Fruit fly (Drosophila melanogaster): ENCODE data around the gene daed.

DNA sequence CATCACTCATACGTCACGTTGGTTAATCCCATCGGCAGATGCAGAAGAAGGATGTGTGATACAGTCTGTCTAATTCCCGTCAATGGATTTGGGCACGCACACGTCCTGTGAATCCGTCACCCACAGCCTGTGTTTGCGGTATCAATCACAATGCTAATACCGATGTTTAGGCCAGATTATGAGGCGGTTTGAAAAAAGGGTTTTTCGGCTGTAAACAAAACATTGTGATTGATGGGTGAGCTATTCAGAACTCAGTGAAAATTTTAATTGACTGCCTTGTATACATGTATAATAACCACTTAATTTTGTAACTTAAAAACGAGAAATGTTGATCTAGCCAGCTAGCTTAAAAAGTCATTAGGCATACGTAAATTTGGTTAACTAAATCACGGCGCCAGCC, 47.0 kb upstream of the daed start, which contains the start of gene CG4270:
- TF ChIP-seq kay (GFP tag; ENCODE audit: borderline replicate concordance) (no peak), CG11617 (GFP tag; optimal IDR thresholded peaks at IDR 0.05) (no peak), CG7101 (tag; optimal IDR thresholded peaks at IDR 0.05) (no peak), ovo (GFP tag; optimal IDR thresholded peaks at IDR 0.05) (no peak), CG5204 (GFP tag; optimal IDR thresholded peaks at IDR 0.05) (no peak), CG14711 (tag; optimal IDR thresholded peaks at IDR 0.05) (no peak), toe (GFP tag; optimal IDR thresholded peaks at IDR 0.05) (no peak), CG12768 (GFP tag; optimal IDR thresholded peaks at IDR 0.05) (no peak), CG33017 (tag; optimal IDR thresholded peaks at IDR 0.05) (no peak), Clk (GFP tag; optimal IDR thresholded peaks at IDR 0.05) (no peak), cnc (optimal IDR thresholded peaks at IDR 0.05) (no peak), Crg-1 (GFP tag; optimal IDR thresholded peaks at IDR 0.05) (no peak)

Data from whole organism, adult.